Fruit fly (Drosophila melanogaster) whole organism, embryonic: ENCODE results near the gene St2.

Source experiments
- ATbp ChIP-seq: fragments of 200-800 bp; sonication (Bioruptor generic); optimal IDR thresholded peaks from 2 replicates; lab custom pipeline; 2017; ENCODE audit warnings: missing biosample characterization, mild to moderate bottlenecking, missing genetic modification characterization, missing genetic modification reagents
- Abd-B ChIP-seq: fragments of 200-800 bp; sonication (Bioruptor generic); optimal IDR thresholded peaks from 2 replicates; lab custom pipeline; 2018; ENCODE audit warnings: missing biosample characterization, mild to moderate bottlenecking, missing genetic modification characterization, moderate library complexity
- Atf-2 ChIP-seq: fragments of 200-800 bp; sonication (Bioruptor generic); optimal IDR thresholded peaks from 2 replicates; lab custom pipeline; 2016; ENCODE audit warnings: missing biosample characterization, missing genetic modification characterization
- Blimp-1 ChIP-seq: fragments of 200-800 bp; sonication (Bioruptor generic); optimal IDR thresholded peaks from 3 replicates; lab custom pipeline; 2018; ENCODE audit warnings: missing biosample characterization, missing genetic modification characterization, mild to moderate bottlenecking, moderate library complexity, missing genetic modification reagents
- CG10209 ChIP-seq: fragments of 200-800 bp; sonication (Bioruptor generic); optimal IDR thresholded peaks from 3 replicates; lab custom pipeline; 2017; ENCODE audit warnings: missing biosample characterization, mild to moderate bottlenecking, missing genetic modification characterization, missing genetic modification reagents
- CG10274 ChIP-seq: fragments of 200-800 bp; sonication (Bioruptor generic); optimal IDR thresholded peaks from 3 replicates; lab custom pipeline; 2017; ENCODE audit warnings: missing biosample characterization, mild to moderate bottlenecking, missing genetic modification characterization
- CG10979 ChIP-seq: fragments of 200-800 bp; sonication (Bioruptor generic); optimal IDR thresholded peaks from 2 replicates; lab custom pipeline; 2018; ENCODE audit warnings: missing biosample characterization, mild to moderate bottlenecking, missing genetic modification characterization, moderate library complexity
- CG12236 ChIP-seq: fragments of 200-800 bp; sonication (Bioruptor generic); optimal IDR thresholded peaks from 2 replicates; lab custom pipeline; 2016; ENCODE audit warnings: missing biosample characterization, missing genetic modification characterization
- CG13296 ChIP-seq: fragments of 200-800 bp; sonication (Bioruptor generic); optimal IDR thresholded peaks from 3 replicates; lab custom pipeline; 2018; ENCODE audit warnings: missing biosample characterization, mild to moderate bottlenecking, missing genetic modification characterization
- CG13894 ChIP-seq: fragments of 200-800 bp; sonication (Bioruptor generic); optimal IDR thresholded peaks from 3 replicates; lab custom pipeline; 2018; ENCODE audit warnings: missing biosample characterization, mild to moderate bottlenecking, missing genetic modification characterization, moderate library complexity
- CG14710 ChIP-seq: fragments of 200-800 bp; sonication (Bioruptor generic); optimal IDR thresholded peaks from 3 replicates; lab custom pipeline; 2019; ENCODE audit warnings: missing biosample characterization, mild to moderate bottlenecking, missing genetic modification characterization, moderate library complexity
- CG14860 ChIP-seq: fragments of 200-800 bp; sonication (Bioruptor generic); IDR thresholded peaks from 3 replicates; pipeline ENCODE4 v1.3.6; 2022; ENCODE audit warnings: missing biosample characterization, missing genetic modification characterization; ENCODE audit not compliant: partially characterized antibody
- CG15479 ChIP-seq: fragments of 200-800 bp; sonication (Bioruptor generic); optimal IDR thresholded peaks from 3 replicates; lab custom pipeline; 2019; ENCODE audit warnings: missing biosample characterization, mild to moderate bottlenecking, missing genetic modification characterization, moderate library complexity
- CG15601 ChIP-seq: fragments of 200-800 bp; sonication (Bioruptor generic); optimal IDR thresholded peaks from 3 replicates; lab custom pipeline; 2019; ENCODE audit warnings: missing biosample characterization, mild to moderate bottlenecking, missing genetic modification characterization, moderate library complexity
- CG18476 ChIP-seq: fragments of 200-800 bp; sonication (Bioruptor generic); optimal IDR thresholded peaks from 2 replicates; lab custom pipeline; 2016; ENCODE audit warnings: missing biosample characterization, mild to moderate bottlenecking, missing genetic modification characterization
- CG2889 ChIP-seq: fragments of 200-800 bp; sonication (Bioruptor generic); IDR thresholded peaks from 3 replicates; pipeline ENCODE4 v1.3.6; 2022; ENCODE audit warnings: missing biosample characterization, missing genetic modification characterization
- CG3407 ChIP-seq: fragments of 200-800 bp; sonication (Bioruptor generic); optimal IDR thresholded peaks from 2 replicates; lab custom pipeline; 2018; ENCODE audit warnings: missing biosample characterization, mild to moderate bottlenecking, missing genetic modification characterization
- CG3995 ChIP-seq: fragments of 200-800 bp; sonication (Bioruptor generic); optimal IDR thresholded peaks from 3 replicates; lab custom pipeline; 2016; ENCODE audit warnings: missing biosample characterization, missing genetic modification characterization
- CG4707 ChIP-seq: fragments of 200-800 bp; sonication (Bioruptor generic); optimal IDR thresholded peaks from 2 replicates; lab custom pipeline; 2018; ENCODE audit warnings: missing biosample characterization, mild to moderate bottlenecking, missing genetic modification characterization, moderate library complexity
- CG6813 ChIP-seq: fragments of 200-800 bp; sonication (Bioruptor generic); optimal IDR thresholded peaks from 2 replicates; lab custom pipeline; 2017; ENCODE audit warnings: missing biosample characterization, missing genetic modification characterization, mild to moderate bottlenecking, moderate library complexity, missing genetic modification reagents
- CG7786 ChIP-seq: fragments of 200-800 bp; sonication (Bioruptor generic); optimal IDR thresholded peaks from 2 replicates; lab custom pipeline; 2016; ENCODE audit warnings: missing biosample characterization, missing genetic modification characterization
- CG7839 ChIP-seq: fragments of 200-800 bp; sonication (Bioruptor generic); optimal IDR thresholded peaks from 3 replicates; lab custom pipeline; 2018; ENCODE audit warnings: missing biosample characterization, mild to moderate bottlenecking, missing genetic modification characterization, moderate library complexity
- CG8359 ChIP-seq: fragments of 200-800 bp; sonication (Bioruptor generic); optimal IDR thresholded peaks from 2 replicates; lab custom pipeline; 2017; ENCODE audit warnings: missing biosample characterization, mild to moderate bottlenecking, missing genetic modification characterization, borderline replicate concordance
- CG9437 ChIP-seq: fragments of 200-800 bp; sonication (Bioruptor generic); optimal IDR thresholded peaks from 2 replicates; lab custom pipeline; 2018; ENCODE audit warnings: missing biosample characterization, mild to moderate bottlenecking, missing genetic modification characterization
- Dip2 ChIP-seq: fragments of 200-800 bp; sonication (Bioruptor generic); IDR thresholded peaks from 2 replicates; pipeline ENCODE4 v1.3.6; 2022; ENCODE audit warnings: missing biosample characterization, missing genetic modification characterization
- Dref ChIP-seq: fragments of 200-800 bp; sonication (Bioruptor generic); IDR thresholded peaks from 2 replicates; pipeline ENCODE4 v1.3.6; 2022; ENCODE audit warnings: missing biosample characterization, missing genetic modification characterization
- Fer3 ChIP-seq: fragments of 200-800 bp; sonication (Bioruptor generic); optimal IDR thresholded peaks from 2 replicates; lab custom pipeline; 2018; ENCODE audit warnings: missing biosample characterization, mild to moderate bottlenecking, missing genetic modification characterization, moderate library complexity
- Gug ChIP-seq: fragments of 200-800 bp; sonication (Bioruptor generic); IDR thresholded peaks from 4 replicates; pipeline ENCODE4 v1.3.6; 2022; ENCODE audit warnings: missing biosample characterization, missing genetic modification characterization
- H2.0 ChIP-seq: fragments of 200-800 bp; sonication (Bioruptor generic); IDR thresholded peaks from 2 replicates; pipeline ENCODE4 v1.3.6; 2022; ENCODE audit warnings: missing biosample characterization, missing genetic modification characterization
- HmgZ ChIP-seq: fragments of 200-800 bp; sonication (Bioruptor generic); optimal IDR thresholded peaks from 2 replicates; lab custom pipeline; 2018; ENCODE audit warnings: missing biosample characterization, mild to moderate bottlenecking, missing genetic modification characterization
- Hmx ChIP-seq: fragments of 200-800 bp; sonication (Bioruptor generic); optimal IDR thresholded peaks from 2 replicates; lab custom pipeline; 2016; ENCODE audit warnings: missing biosample characterization, missing genetic modification characterization
- Lhr ChIP-seq: fragments of 200-800 bp; sonication (Bioruptor generic); optimal IDR thresholded peaks from 3 replicates; lab custom pipeline; 2017; ENCODE audit warnings: mild to moderate bottlenecking, missing biosample characterization, missing genetic modification reagents, missing genetic modification characterization
- Six4 ChIP-seq: fragments of 200-800 bp; sonication (Bioruptor generic); optimal IDR thresholded peaks from 2 replicates; lab custom pipeline; 2016; ENCODE audit warnings: missing biosample characterization, missing genetic modification characterization
- Taf1 ChIP-seq: fragments of 200-800 bp; sonication (Bioruptor generic); IDR thresholded peaks from 2 replicates; pipeline ENCODE4 v1.3.6; 2022; ENCODE audit warnings: missing biosample characterization, missing genetic modification characterization
- bcd ChIP-seq: fragments of 200-800 bp; sonication (Bioruptor generic); optimal IDR thresholded peaks from 2 replicates; lab custom pipeline; 2017; ENCODE audit warnings: missing biosample characterization, mild to moderate bottlenecking, missing genetic modification characterization
- crc ChIP-seq: fragments of 200-800 bp; sonication (Bioruptor generic); optimal IDR thresholded peaks from 2 replicates; lab custom pipeline; 2016; ENCODE audit warnings: missing biosample characterization, missing genetic modification characterization
- gcm ChIP-seq: fragments of 200-800 bp; sonication (Bioruptor generic); optimal IDR thresholded peaks from 2 replicates; lab custom pipeline; 2019; ENCODE audit warnings: missing biosample characterization, mild to moderate bottlenecking, missing genetic modification characterization, moderate library complexity
- hth ChIP-seq: fragments of >200 bp; optimal IDR thresholded peaks from 2 replicates; lab custom pipeline; 2017; ENCODE audit warnings: inconsistent platforms
- lov ChIP-seq, 2 experiments: fragments of 200-800 bp in 1 of 2; fragments of >200 bp in 1 of 2; sonication (Bioruptor generic) in 1 of 2; IDR thresholded peaks in 1 of 2; optimal IDR thresholded peaks in 1 of 2; 2 replicates in 1 of 2; 3 replicates in 1 of 2; pipeline versions ENCODE4 v1.3.6 to Lab custom; 2017 to 2022; ENCODE audit warnings: missing biosample characterization in 1 of 2, missing genetic modification characterization in 1 of 2
- mam ChIP-seq: fragments of 200-800 bp; sonication (Bioruptor generic); optimal IDR thresholded peaks from 3 replicates; lab custom pipeline; 2016; ENCODE audit warnings: missing biosample characterization, missing genetic modification characterization
- nerfin-1 ChIP-seq: fragments of 200-800 bp; sonication (Bioruptor generic); optimal IDR thresholded peaks from 3 replicates; lab custom pipeline; 2019; ENCODE audit warnings: missing biosample characterization, mild to moderate bottlenecking, missing genetic modification characterization, moderate library complexity
- sens-2 ChIP-seq: fragments of 200-800 bp; sonication (Bioruptor generic); IDR thresholded peaks from 2 replicates; pipeline ENCODE4 v1.3.6; 2022; ENCODE audit warnings: missing biosample characterization, missing genetic modification characterization
- sima ChIP-seq: fragments of 200-800 bp; sonication (Bioruptor generic); optimal IDR thresholded peaks from 2 replicates; lab custom pipeline; 2016; ENCODE audit warnings: missing biosample characterization, missing genetic modification characterization
- ssp ChIP-seq: fragments of 200-800 bp; sonication (Bioruptor generic); IDR thresholded peaks from 2 replicates; pipeline ENCODE4 v1.3.6; 2022; ENCODE audit warnings: missing biosample characterization, missing genetic modification characterization
- stwl ChIP-seq: fragments of 200-800 bp; sonication (Bioruptor generic); optimal IDR thresholded peaks from 3 replicates; lab custom pipeline; 2018; ENCODE audit warnings: missing biosample characterization, mild to moderate bottlenecking, missing genetic modification characterization, moderate library complexity
- tio ChIP-seq: fragments of 200-800 bp; sonication (Bioruptor generic); optimal IDR thresholded peaks from 2 replicates; lab custom pipeline; 2017; ENCODE audit warnings: missing biosample characterization, missing genetic modification characterization, inconsistent platforms
- trem ChIP-seq: fragments of 200-800 bp; optimal IDR thresholded peaks from 3 replicates; lab custom pipeline; 2019; ENCODE audit warnings: missing biosample characterization, mild to moderate bottlenecking, missing genetic modification characterization, moderate library complexity
- yki ChIP-seq: fragments of >200 bp; optimal IDR thresholded peaks from 3 replicates; lab custom pipeline; 2018

The St2 gene

DNA sequence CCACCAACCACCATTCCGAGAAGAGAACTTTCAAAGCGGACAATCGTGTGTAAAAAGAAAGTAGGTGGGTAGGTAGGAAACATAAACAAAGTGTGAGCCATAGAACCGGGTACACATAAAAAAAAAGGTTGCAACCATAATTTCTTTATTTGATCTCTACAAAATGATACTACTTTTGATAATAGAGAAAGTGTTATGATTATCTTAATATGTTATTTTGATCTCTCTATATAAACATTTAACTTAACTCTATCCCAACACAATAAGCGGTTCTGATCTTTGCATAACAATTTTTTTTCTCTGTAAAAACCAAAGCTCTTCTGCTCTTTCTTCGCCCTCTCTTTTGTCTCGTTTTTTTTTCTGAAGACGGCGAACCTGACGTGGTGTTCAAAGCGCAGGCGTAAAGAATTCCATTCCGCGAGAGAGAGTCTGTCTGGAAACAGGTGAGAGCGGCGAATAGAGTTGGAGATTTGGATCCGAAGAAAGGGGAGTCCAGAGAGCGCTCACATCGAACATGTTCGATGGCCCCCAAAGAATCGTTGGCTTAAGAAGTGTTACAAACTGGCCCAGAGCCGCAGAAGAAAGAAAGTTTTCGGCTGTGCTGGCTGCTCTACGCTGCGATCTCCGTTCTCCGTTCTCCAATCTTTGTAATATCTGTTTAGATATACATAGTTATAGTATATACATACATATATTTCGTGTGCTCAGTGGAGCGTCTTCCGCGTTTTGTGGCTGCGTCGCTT is 4.6 kb upstream of the St2 start (continued):
- TF ChIP-seq hth (no peak), CG4707 (peak; percentile 15), trem (tag; lab: Kevin White, UChicago) (peak; percentile 80), CG15479 (no peak), Dref (GFP tag; lab: Robert Waterston, UW) (no peak), CG12236 (GFP tag; lab: Kevin White, UChicago) (peak; percentile 35), crc (GFP tag; lab: Kevin White, UChicago) (no peak), CG10979 (tag; lab: Kevin White, UChicago) (peak; percentile 91), Six4 (GFP tag; lab: Kevin White, UChicago) (peak; percentile 57), Abd-B (peak; percentile 14), CG7839 (peak; percentile 72), CG2889 (no peak), Fer3 (tag; lab: Kevin White, UChicago) (peak; percentile 43), Blimp-1 (GFP tag; lab: Kevin White, UChicago) (peak; percentile 84), yki (lab: Kevin White, UChicago) (no peak), Gug (GFP tag; lab: Robert Waterston, UW) (0 out of 4 replicates have a peak, but pooled peaks have one; percentile 4), Dip2 (GFP tag; lab: Robert Waterston, UW) (no peak), CG10209 (peak; percentile 43), CG13296 (no peak), CG7786 (GFP tag; lab: Kevin White, UChicago) (peak; percentile 5), CG8359 (GFP tag; lab: Kevin White, UChicago) (peak; percentile 65), CG13894 (tag; lab: Kevin White, UChicago) (no peak), CG9437 (GFP tag; lab: Kevin White, UChicago) (peak; percentile 50), gcm (peak; percentile 75), mam (GFP tag; lab: Kevin White, UChicago) (peak; percentile 14), CG6813 (peak; percentile 44), lov (optimal IDR thresholded peaks at IDR 0.05; lab: Kevin White, UChicago) (no peak), lov (GFP tag; IDR thresholded peaks at IDR 0.05; lab: Robert Waterston, UW) (no peak; the same call in 2 of the 3 replicates), ssp (GFP tag; lab: Robert Waterston, UW) (peak; percentile 41; the same call in 1 of the 2 replicates), H2.0 (GFP tag; lab: Robert Waterston, UW) (no peak), Taf1 (no peak), tio (GFP tag; lab: Kevin White, UChicago) (no peak), Atf-2 (GFP tag; lab: Kevin White, UChicago) (peak; percentile 38), CG3995 (GFP tag; lab: Kevin White, UChicago) (no peak), nerfin-1 (tag; lab: Kevin White, UChicago) (peak; percentile 80), bcd (GFP tag; lab: Kevin White, UChicago) (peak; percentile 60), Hmx (GFP tag; lab: Kevin White, UChicago) (peak; percentile 48), CG14710 (tag; lab: Kevin White, UChicago) (peak; percentile 80), sens-2 (peak; percentile 66; the same call in 1 of the 2 replicates), CG15601 (peak; percentile 85), ATbp (GFP tag; lab: Kevin White, UChicago) (peak; percentile 80), CG3407 (GFP tag; lab: Kevin White, UChicago) (peak; percentile 53), CG10274 (GFP tag; lab: Kevin White, UChicago) (no peak), Lhr (GFP tag; lab: Kevin White, UChicago) (peak; percentile 36), stwl (no peak), CG18476 (GFP tag; lab: Kevin White, UChicago) (peak; percentile 42), HmgZ (tag; lab: Kevin White, UChicago) (no peak), CG14860 (GFP tag; lab: Robert Waterston, UW) (no peak), sima (GFP tag; lab: Kevin White, UChicago) (no peak)
